Worm (Caenorhabditis elegans) whole organism, L3 larva: ENCODE data around the gene mboa-3.
A peak's percentile ranks its signal among the peaks of the same experiment; 100 is the strongest.

ENCODE experiments used
- ZK546.5 ChIP-seq: sonication (generic microtip); optimal IDR thresholded peaks from 2 replicates; lab custom pipeline; 2017; ENCODE audit warnings: missing biosample characterization, missing genetic modification characterization
- aly-2 ChIP-seq: fragments of 150-350 bp; optimal IDR thresholded peaks from 2 replicates; lab custom pipeline; 2014; ENCODE audit warnings: missing biosample characterization, missing genetic modification characterization
- ceh-28 ChIP-seq: fragments of 150-350 bp; optimal IDR thresholded peaks from 2 replicates; lab custom pipeline; 2014; ENCODE audit warnings: missing biosample characterization, missing genetic modification reagents, missing genetic modification characterization
- ceh-9 ChIP-seq: sonication (generic microtip); optimal IDR thresholded peaks from 2 replicates; lab custom pipeline; 2018; ENCODE audit warnings: missing biosample characterization, missing genetic modification characterization
- daf-12 ChIP-seq: fragments of 150-350 bp; optimal IDR thresholded peaks from 2 replicates; lab custom pipeline; 2014; ENCODE audit warnings: missing biosample characterization, missing genetic modification reagents, missing genetic modification characterization
- egl-27 ChIP-seq: sonication (generic microtip); optimal IDR thresholded peaks from 4 replicates; lab custom pipeline; 2017; ENCODE audit warnings: missing biosample characterization, missing genetic modification reagents, missing genetic modification characterization
- egl-5 ChIP-seq: fragments of 150-350 bp; optimal IDR thresholded peaks from 2 replicates; lab custom pipeline; 2017; ENCODE audit warnings: missing biosample characterization, missing genetic modification reagents, missing genetic modification characterization, inconsistent platforms
- elt-1 ChIP-seq: fragments of 150-350 bp; optimal IDR thresholded peaks from 2 replicates; lab custom pipeline; 2014; ENCODE audit warnings: missing biosample characterization, missing genetic modification characterization
- elt-2 ChIP-seq: sonication (generic microtip); optimal IDR thresholded peaks from 2 replicates; lab custom pipeline; 2016; ENCODE audit warnings: missing genetic modification reagents, mild to moderate bottlenecking, missing genetic modification characterization, missing compliant biosample characterization
- eor-1 ChIP-seq, 2 experiments: fragments of 150-350 bp; optimal IDR thresholded peaks; 2 replicates each; lab custom pipeline; 2014 to 2018; ENCODE audit warnings: missing biosample characterization in 2 of 2, missing genetic modification characterization in 2 of 2
- fkh-10 ChIP-seq: sonication (generic microtip); optimal IDR thresholded peaks from 2 replicates; lab custom pipeline; 2017; ENCODE audit warnings: missing biosample characterization, missing genetic modification reagents, missing genetic modification characterization
- fos-1 ChIP-seq: fragments of 150-350 bp; optimal IDR thresholded peaks from 2 replicates; lab custom pipeline; 2014; ENCODE audit warnings: missing biosample characterization, missing genetic modification characterization
- hmg-11 ChIP-seq: sonication (generic microtip); optimal IDR thresholded peaks from 2 replicates; lab custom pipeline; 2016; ENCODE audit warnings: missing genetic modification characterization, missing compliant biosample characterization
- jun-1 ChIP-seq: fragments of 150-350 bp; optimal IDR thresholded peaks from 2 replicates; lab custom pipeline; 2014; ENCODE audit warnings: missing biosample characterization, missing genetic modification reagents, missing genetic modification characterization
- lin-15B ChIP-seq: fragments of 150-350 bp; optimal IDR thresholded peaks from 2 replicates; lab custom pipeline; 2014; ENCODE audit warnings: missing biosample characterization, missing genetic modification characterization
- lin-39 ChIP-seq: fragments of 150-350 bp; optimal IDR thresholded peaks from 2 replicates; lab custom pipeline; 2018; ENCODE audit warnings: missing biosample characterization, missing genetic modification reagents, missing genetic modification characterization
- mdl-1 ChIP-seq: fragments of 150-350 bp; optimal IDR thresholded peaks from 2 replicates; lab custom pipeline; 2014; ENCODE audit warnings: missing biosample characterization, missing genetic modification characterization
- nfya-1 ChIP-seq: sonication (generic microtip); optimal IDR thresholded peaks from 2 replicates; lab custom pipeline; 2017; ENCODE audit warnings: missing genetic modification characterization, mild to moderate bottlenecking, missing compliant biosample characterization, antibody characterized with exemption, moderate library complexity; ENCODE audit not compliant: insufficient read depth
- nhr-11 ChIP-seq: fragments of 150-350 bp; optimal IDR thresholded peaks from 2 replicates; lab custom pipeline; 2014; ENCODE audit warnings: missing biosample characterization, missing genetic modification characterization
- nhr-12 ChIP-seq: fragments of 150-350 bp; optimal IDR thresholded peaks from 2 replicates; lab custom pipeline; 2014; ENCODE audit warnings: missing biosample characterization, missing genetic modification characterization
- nhr-23 ChIP-seq: fragments of 150-350 bp; optimal IDR thresholded peaks from 2 replicates; lab custom pipeline; 2014; ENCODE audit warnings: missing biosample characterization, missing genetic modification reagents, missing genetic modification characterization
- nhr-25 ChIP-seq: sonication (generic microtip); optimal IDR thresholded peaks from 2 replicates; lab custom pipeline; 2017; ENCODE audit warnings: missing biosample characterization, missing genetic modification characterization
- nhr-28 ChIP-seq: fragments of 150-350 bp; optimal IDR thresholded peaks from 2 replicates; lab custom pipeline; 2014; ENCODE audit warnings: missing biosample characterization, missing genetic modification characterization
- nhr-43 ChIP-seq: sonication (generic microtip); optimal IDR thresholded peaks from 2 replicates; lab custom pipeline; 2016; ENCODE audit warnings: mild to moderate bottlenecking, missing genetic modification characterization, missing compliant biosample characterization; ENCODE audit not compliant: poor library complexity, severe bottlenecking
- nhr-77 ChIP-seq: fragments of 150-350 bp; optimal IDR thresholded peaks from 2 replicates; lab custom pipeline; 2014; ENCODE audit warnings: missing biosample characterization, missing genetic modification characterization
- pha-4 ChIP-seq: fragments of 150-350 bp; optimal IDR thresholded peaks from 2 replicates; lab custom pipeline; 2014; ENCODE audit warnings: missing biosample characterization, missing genetic modification reagents, missing genetic modification characterization
- pqm-1 ChIP-seq: fragments of 150-350 bp; optimal IDR thresholded peaks from 2 replicates; lab custom pipeline; 2017; ENCODE audit warnings: missing biosample characterization, missing genetic modification characterization, inconsistent platforms
- sea-2 ChIP-seq: fragments of 150-350 bp; sonication (generic microtip); optimal IDR thresholded peaks from 4 replicates; lab custom pipeline; 2014; ENCODE audit warnings: missing biosample characterization, missing genetic modification reagents, missing genetic modification characterization
- skn-1 ChIP-seq: fragments of 150-350 bp; optimal IDR thresholded peaks from 2 replicates; lab custom pipeline; 2014; ENCODE audit warnings: missing biosample characterization, missing genetic modification characterization
- snpc-4 ChIP-seq: fragments of 150-350 bp; optimal IDR thresholded peaks from 2 replicates; lab custom pipeline; 2014; ENCODE audit warnings: missing biosample characterization, missing genetic modification characterization
- tbx-2 ChIP-seq: sonication (generic microtip); optimal IDR thresholded peaks from 2 replicates; lab custom pipeline; 2016; ENCODE audit warnings: mild to moderate bottlenecking, missing genetic modification characterization, missing compliant biosample characterization
- unc-39 ChIP-seq: sonication (generic microtip); optimal IDR thresholded peaks from 4 replicates; lab custom pipeline; 2017; ENCODE audit warnings: missing biosample characterization, missing genetic modification characterization
- unc-62 ChIP-seq: fragments of 150-350 bp; sonication (generic microtip); optimal IDR thresholded peaks from 4 replicates; lab custom pipeline; 2014; ENCODE audit warnings: missing biosample characterization, missing genetic modification reagents, missing genetic modification characterization
- zag-1 ChIP-seq: fragments of 150-350 bp; optimal IDR thresholded peaks from 2 replicates; lab custom pipeline; 2014; ENCODE audit warnings: missing biosample characterization, missing genetic modification characterization
- ztf-4 ChIP-seq: fragments of 150-350 bp; optimal IDR thresholded peaks from 2 replicates; lab custom pipeline; 2014; ENCODE audit warnings: missing biosample characterization, missing genetic modification characterization

Gene mboa-3

ce11 chrX:5485284-5485927 is 37.2 kb downstream of the mboa-3 start:
- TF ChIP-seq pha-4 (tag; lab: Kevin White, UChicago) = peak; percentile 27
- no peak for TF ChIP-seq egl-5
- no peak for TF ChIP-seq lin-15B (tag; lab: Kevin White, UChicago)
- peak; percentile 15 for TF ChIP-seq nfya-1 (tag; lab: Kevin White, UChicago)
- TF ChIP-seq fkh-10 (GFP tag; lab: Kevin White, UChicago) = no peak
- TF ChIP-seq hmg-11 (tag; lab: Kevin White, UChicago) = peak; percentile 43

DNA sequence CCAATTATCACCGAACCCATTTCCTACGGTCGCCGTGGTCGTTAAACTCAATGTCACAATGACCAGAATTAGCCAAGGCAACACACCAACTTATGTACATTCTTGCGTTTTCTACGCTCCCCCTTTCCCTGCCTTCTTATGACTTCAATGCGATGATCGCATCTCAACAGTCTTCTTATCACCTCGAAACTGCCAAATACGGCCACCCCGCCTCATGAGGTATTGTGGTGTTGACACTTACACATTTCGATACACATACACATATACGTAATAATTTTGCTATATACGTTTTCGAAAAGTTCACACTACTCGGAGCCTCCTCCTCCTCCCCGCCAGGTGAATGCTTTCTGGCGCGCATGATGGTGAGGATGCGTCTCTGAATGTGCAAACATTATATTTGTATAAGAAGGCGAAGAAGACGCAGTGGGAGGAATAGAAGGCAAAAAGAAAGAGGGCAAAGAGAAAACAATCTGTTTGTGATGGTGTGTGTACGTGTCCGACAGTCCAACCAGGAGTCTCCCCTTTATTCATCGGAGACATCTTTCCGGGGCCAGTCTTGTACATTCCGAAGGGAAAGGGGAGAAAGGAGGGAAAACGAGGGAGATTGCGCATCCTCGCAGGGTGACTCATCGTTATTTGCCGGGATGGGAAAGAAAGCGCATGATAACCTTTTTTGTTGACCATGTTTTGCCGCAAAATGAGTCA is 42.6 kb downstream of the mboa-3 start:
- TF ChIP-seq pqm-1 (tag; lab: Kevin White, UChicago) (peak; percentile 70), mdl-1 (tag; lab: Kevin White, UChicago) (no peak), elt-2 (tag; lab: Kevin White, UChicago) (peak; percentile 75), snpc-4 (tag; lab: Kevin White, UChicago) (no peak), daf-12 (tag; lab: Kevin White, UChicago) (no peak), fos-1 (tag; lab: Kevin White, UChicago) (peak; percentile 75), nhr-23 (tag; lab: Kevin White, UChicago) (peak; percentile 27), jun-1 (peak; percentile 82), nhr-25 (tag; lab: Kevin White, UChicago) (peak; percentile 37), pha-4 (tag; lab: Kevin White, UChicago) (peak; percentile 64)

ce11 chrX:5479300-5479811 is 43.3 kb downstream of the mboa-3 start, which contains the start of gene dlg-1:
Gene dlg-1, plus strand, starts transcription at chrX:5479700.
- TF ChIP-seq sea-2 (GFP tag; lab: Kevin White, UChicago) (no peak), egl-5 (no peak), elt-2 (tag; lab: Kevin White, UChicago) (peak; percentile 69), tbx-2 (tag; lab: Kevin White, UChicago) (no peak), snpc-4 (tag; lab: Kevin White, UChicago) (no peak), lin-39 (tag; lab: Kevin White, UChicago) (no peak), egl-27 (tag; lab: Kevin White, UChicago) (no peak), skn-1 (no peak), lin-15B (tag; lab: Kevin White, UChicago) (no peak), eor-1 (tag; optimal IDR thresholded peaks at IDR 0.05; lab: Kevin White, UChicago) (no peak), nhr-28 (tag; lab: Kevin White, UChicago) (no peak), unc-39 (tag; lab: Kevin White, UChicago) (no peak), mdl-1 (tag; lab: Kevin White, UChicago) (no peak), pha-4 (tag; lab: Kevin White, UChicago) (peak; percentile 73)

ce11 chrX:5478875-5479274 is 43.7 kb downstream of the mboa-3 start:
- TF ChIP-seq elt-1 (tag; lab: Kevin White, UChicago) = peak; percentile 79
- no peak for TF ChIP-seq daf-12 (tag; lab: Kevin White, UChicago)
- no peak for TF ChIP-seq nhr-25 (tag; lab: Kevin White, UChicago)
- TF ChIP-seq nhr-23 (tag; lab: Kevin White, UChicago) = peak; percentile 4
- no peak for TF ChIP-seq eor-1 (tag; optimal IDR thresholded peaks at IDR 0.05; lab: Kevin White, UChicago)
- TF ChIP-seq unc-62 = no peak

DNA sequence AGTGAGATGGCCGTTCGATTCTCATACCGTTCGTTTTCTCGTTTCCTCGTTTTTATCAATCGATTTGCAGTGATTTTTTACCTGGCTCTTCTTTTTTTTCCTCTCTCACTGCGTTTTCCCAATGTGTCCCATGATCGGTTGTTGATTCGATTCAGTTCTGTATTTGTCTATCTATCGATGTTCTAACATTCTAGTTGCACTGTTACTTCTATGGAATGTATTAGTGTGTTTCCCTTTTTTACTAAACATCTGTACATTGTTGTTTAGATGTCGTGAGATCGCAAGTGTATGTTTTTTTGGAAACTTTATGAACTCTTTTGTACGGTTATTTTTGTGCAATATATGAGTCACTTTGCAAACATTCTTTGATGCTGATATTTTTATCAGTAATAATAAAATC is 45.0 kb downstream of the mboa-3 start:
- TF ChIP-seq nhr-43 = no peak
- TF ChIP-seq egl-27 (tag; lab: Kevin White, UChicago) = no peak
- TF ChIP-seq fos-1 (tag; lab: Kevin White, UChicago) = no peak
- TF ChIP-seq aly-2 (tag; lab: Kevin White, UChicago) = no peak
- TF ChIP-seq pqm-1 (tag; lab: Kevin White, UChicago) = peak; percentile 37
- TF ChIP-seq daf-12 (tag; lab: Kevin White, UChicago) = no peak
- no peak for TF ChIP-seq egl-5
- TF ChIP-seq snpc-4 (tag; lab: Kevin White, UChicago) = no peak
- no peak for TF ChIP-seq ceh-28 (tag; lab: Kevin White, UChicago)
- no peak for TF ChIP-seq nhr-11
- no peak for TF ChIP-seq lin-39 (tag; lab: Kevin White, UChicago)
- TF ChIP-seq ztf-4 (tag; lab: Kevin White, UChicago) = no peak
- TF ChIP-seq elt-2 (tag; lab: Kevin White, UChicago) = peak; percentile 20
- TF ChIP-seq unc-62 = no peak
- no peak for TF ChIP-seq ZK546.5 (tag; lab: Kevin White, UChicago)
- TF ChIP-seq nhr-12 = no peak
- peak; percentile 60 for TF ChIP-seq pha-4 (tag; lab: Kevin White, UChicago)
- TF ChIP-seq nhr-77 (tag; lab: Kevin White, UChicago) = no peak
- no peak for TF ChIP-seq elt-1 (tag; lab: Kevin White, UChicago)
- TF ChIP-seq mdl-1 (tag; lab: Kevin White, UChicago) = no peak
- TF ChIP-seq lin-15B (tag; lab: Kevin White, UChicago) = no peak
- TF ChIP-seq ceh-9 (tag; lab: Kevin White, UChicago) = no peak
- TF ChIP-seq sea-2 (GFP tag; lab: Kevin White, UChicago) = no peak
- TF ChIP-seq zag-1 = no peak
- TF ChIP-seq skn-1 = no peak
